Worm (Caenorhabditis elegans) whole organism, young adult: ENCODE data around the gene Y43E12A.2.

Source experiments
- B0261.1 ChIP-seq: sonication (generic microtip); optimal IDR thresholded peaks from 2 replicates; lab custom pipeline; 2016; ENCODE audit warnings: mild to moderate bottlenecking, missing genetic modification characterization, moderate library complexity, missing compliant biosample characterization
- B0336.3 ChIP-seq: fragments of 200-800 bp; sonication (Bioruptor generic); IDR thresholded peaks from 2 replicates; pipeline ENCODE4 v1.3.6; 2022; ENCODE audit warnings: missing genetic modification characterization, missing compliant biosample characterization
- C06A6.2 ChIP-seq: fragments of 200-800 bp; sonication (Bioruptor generic); conservative IDR thresholded peaks from 2 replicates; pipeline ENCODE4 v1.3.6; 2022; ENCODE audit warnings: missing genetic modification characterization, missing compliant biosample characterization
- C17E4.6 ChIP-seq: fragments of 200-800 bp; sonication (Bioruptor generic); IDR thresholded peaks from 2 replicates; pipeline ENCODE4 v1.3.6; 2022; ENCODE audit warnings: missing genetic modification reagents, missing genetic modification characterization, missing compliant biosample characterization
- F23B12.7 ChIP-seq: sonication (generic microtip); optimal IDR thresholded peaks from 2 replicates; lab custom pipeline; 2017; ENCODE audit warnings: missing genetic modification characterization, mild to moderate bottlenecking, missing compliant biosample characterization, antibody characterized with exemption, moderate library complexity; ENCODE audit not compliant: insufficient read depth
- F52B5.7 ChIP-seq: sonication (generic microtip); optimal IDR thresholded peaks from 2 replicates; lab custom pipeline; 2016; ENCODE audit warnings: mild to moderate bottlenecking, missing genetic modification characterization, missing compliant biosample characterization
- K12H6.12 ChIP-seq: fragments of 200-800 bp; sonication (Bioruptor generic); optimal IDR thresholded peaks from 2 replicates; lab custom pipeline; 2018; ENCODE audit warnings: mild to moderate bottlenecking, missing genetic modification characterization, missing compliant biosample characterization
- Y53G8AR.9 ChIP-seq: fragments of 200-800 bp; sonication (Bioruptor generic); conservative IDR thresholded peaks from 2 replicates; pipeline ENCODE4 v1.3.6; 2022; ENCODE audit warnings: missing genetic modification reagents, missing genetic modification characterization, missing compliant biosample characterization
- Y95B8A.8 ChIP-seq: fragments of 200-800 bp; sonication (Bioruptor generic); IDR thresholded peaks from 2 replicates; pipeline ENCODE4 v1.3.6; 2022; ENCODE audit warnings: missing genetic modification reagents, missing genetic modification characterization, missing compliant biosample characterization
- ZK185.1 ChIP-seq: sonication (generic microtip); optimal IDR thresholded peaks from 2 replicates; lab custom pipeline; 2016; ENCODE audit warnings: mild to moderate bottlenecking, missing genetic modification characterization, missing compliant biosample characterization; ENCODE audit not compliant: poor library complexity, severe bottlenecking
- ama-1 ChIP-seq, 3 experiments: fragments of 150-350 bp in 1 of 3; sonication (generic microtip) in 2 of 3; optimal IDR thresholded peaks; 2 replicates each; lab custom pipeline; 2014 to 2018; ENCODE audit warnings: missing biosample characterization in 2 of 3, missing genetic modification characterization in 2 of 3, missing genetic modification reagents in 2 of 3
- aptf-3 ChIP-seq: fragments of 200-800 bp; sonication (Bioruptor generic); IDR thresholded peaks from 2 replicates; pipeline ENCODE4 v1.3.6; 2022; ENCODE audit warnings: missing genetic modification characterization, missing compliant biosample characterization
- ceh-100 ChIP-seq: fragments of 200-800 bp; sonication (Bioruptor generic); IDR thresholded peaks from 2 replicates; pipeline ENCODE4 v1.3.6; 2022; ENCODE audit warnings: missing genetic modification reagents, missing genetic modification characterization, missing compliant biosample characterization
- ceh-91 ChIP-seq: fragments of 200-800 bp; sonication (Bioruptor generic); IDR thresholded peaks from 2 replicates; pipeline ENCODE4 v1.3.6; 2022; ENCODE audit warnings: missing genetic modification reagents, missing genetic modification characterization, missing compliant biosample characterization
- die-1 ChIP-seq: sonication (generic microtip); optimal IDR thresholded peaks from 2 replicates; lab custom pipeline; 2016; ENCODE audit warnings: missing genotype, mild to moderate bottlenecking, missing genetic modification characterization, missing compliant biosample characterization
- dpl-1 ChIP-seq: fragments of 150-350 bp; optimal IDR thresholded peaks from 2 replicates; lab custom pipeline; 2014; ENCODE audit warnings: missing biosample characterization, missing genetic modification reagents, missing genetic modification characterization
- egl-44 ChIP-seq: fragments of 200-800 bp; sonication (Bioruptor generic); IDR thresholded peaks from 2 replicates; pipeline ENCODE4 v1.3.6; 2022; ENCODE audit warnings: missing genetic modification reagents, missing genetic modification characterization, missing compliant biosample characterization
- hmg-20 ChIP-seq: fragments of 200-800 bp; sonication (Bioruptor generic); IDR thresholded peaks from 2 replicates; pipeline ENCODE4 v1.3.6; 2022; ENCODE audit warnings: missing genetic modification reagents, missing genetic modification characterization, missing compliant biosample characterization
- let-526 ChIP-seq: fragments of 200-800 bp; sonication (Bioruptor generic); IDR thresholded peaks from 2 replicates; pipeline ENCODE4 v1.3.6; 2022; ENCODE audit warnings: missing genetic modification reagents, missing genetic modification characterization, missing compliant biosample characterization
- let-607 ChIP-seq, 2 experiments: fragments of 200-800 bp in 1 of 2; sonication (Bioruptor generic) in 1 of 2; sonication (generic microtip) in 1 of 2; optimal IDR thresholded peaks; 2 replicates each; lab custom pipeline; 2016 to 2018; ENCODE audit warnings: mild to moderate bottlenecking in 2 of 2, missing compliant biosample characterization in 2 of 2, missing genetic modification characterization in 2 of 2, moderate library complexity in 2 of 2, missing genotype in 1 of 2
- lin-35 ChIP-seq, 3 experiments: fragments of 150-350 bp in 2 of 3; sonication (generic microtip) in 1 of 3; optimal IDR thresholded peaks; 2 replicates each; lab custom pipeline; 2014 to 2018; ENCODE audit warnings: missing biosample characterization in 3 of 3, missing genetic modification characterization in 3 of 3, missing genetic modification reagents in 3 of 3
- lin-40 ChIP-seq: sonication (generic microtip); optimal IDR thresholded peaks from 2 replicates; lab custom pipeline; 2016; ENCODE audit warnings: missing genetic modification characterization, mild to moderate bottlenecking, missing compliant biosample characterization, missing genotype, missing genetic modification reagents
- lin-54 ChIP-seq: fragments of 200-800 bp; sonication (Bioruptor generic); optimal IDR thresholded peaks from 2 replicates; lab custom pipeline; 2018; ENCODE audit warnings: mild to moderate bottlenecking, missing genetic modification characterization, missing compliant biosample characterization
- lsl-1 ChIP-seq: fragments of 200-800 bp; sonication (Bioruptor generic); optimal IDR thresholded peaks from 2 replicates; lab custom pipeline; 2018; ENCODE audit warnings: mild to moderate bottlenecking, missing genetic modification characterization, moderate library complexity, missing compliant biosample characterization
- lsy-27 ChIP-seq: sonication (generic microtip); optimal IDR thresholded peaks from 2 replicates; lab custom pipeline; 2017; ENCODE audit warnings: missing genetic modification characterization, mild to moderate bottlenecking, missing compliant biosample characterization, antibody characterized with exemption, missing genotype, borderline replicate concordance; ENCODE audit not compliant: insufficient read depth
- madf-10 ChIP-seq: sonication (generic microtip); optimal IDR thresholded peaks from 2 replicates; lab custom pipeline; 2016; ENCODE audit warnings: mild to moderate bottlenecking, missing genetic modification characterization, missing compliant biosample characterization
- madf-3 ChIP-seq: fragments of 200-800 bp; sonication (Bioruptor generic); IDR thresholded peaks from 2 replicates; pipeline ENCODE4 v1.3.6; 2022; ENCODE audit warnings: missing genetic modification reagents, missing genetic modification characterization, missing compliant biosample characterization
- mxl-1 ChIP-seq: sonication (generic microtip); optimal IDR thresholded peaks from 2 replicates; lab custom pipeline; 2016; ENCODE audit warnings: missing genetic modification characterization, missing compliant biosample characterization
- nfyb-1 ChIP-seq: fragments of 200-800 bp; sonication (Bioruptor generic); IDR thresholded peaks from 2 replicates; pipeline ENCODE4 v1.3.6; 2022; ENCODE audit warnings: missing genetic modification reagents, missing genetic modification characterization, missing compliant biosample characterization
- nhr-179 ChIP-seq: sonication (generic microtip); optimal IDR thresholded peaks from 2 replicates; lab custom pipeline; 2016; ENCODE audit warnings: mild to moderate bottlenecking, missing genetic modification characterization, missing compliant biosample characterization
- nhr-27 ChIP-seq: fragments of 200-800 bp; sonication (Bioruptor generic); optimal IDR thresholded peaks from 2 replicates; lab custom pipeline; 2018; ENCODE audit warnings: mild to moderate bottlenecking, missing genetic modification characterization, moderate library complexity, missing compliant biosample characterization
- rcor-1 ChIP-seq: fragments of 200-800 bp; sonication (Bioruptor generic); IDR thresholded peaks from 2 replicates; pipeline ENCODE4 v1.3.6; 2022; ENCODE audit warnings: missing genetic modification reagents, missing genetic modification characterization, missing compliant biosample characterization
- rpc-1 ChIP-seq, 2 experiments: fragments of 150-350 bp in 1 of 2; sonication (generic microtip) in 1 of 2; optimal IDR thresholded peaks; 2 replicates each; lab custom pipeline; 2014 to 2018; ENCODE audit warnings: missing biosample characterization in 1 of 2, missing genetic modification characterization in 1 of 2, missing genetic modification reagents in 1 of 2, missing genotype in 1 of 2
- sdz-38 ChIP-seq: sonication (generic microtip); optimal IDR thresholded peaks from 2 replicates; lab custom pipeline; 2016; ENCODE audit warnings: missing genotype, missing genetic modification characterization, missing compliant biosample characterization
- snpc-3.4 ChIP-seq: sonication (generic microtip); optimal IDR thresholded peaks from 2 replicates; lab custom pipeline; 2017; ENCODE audit warnings: missing genetic modification characterization, mild to moderate bottlenecking, missing compliant biosample characterization, antibody characterized with exemption, moderate library complexity, missing genotype, missing genetic modification reagents
- somi-1 ChIP-seq: fragments of 200-800 bp; sonication (Bioruptor generic); optimal IDR thresholded peaks from 2 replicates; lab custom pipeline; 2018; ENCODE audit warnings: mild to moderate bottlenecking, missing genetic modification characterization, missing compliant biosample characterization
- tlf-1 ChIP-seq: fragments of 200-800 bp; sonication (Bioruptor generic); optimal IDR thresholded peaks from 2 replicates; lab custom pipeline; 2018; ENCODE audit warnings: mild to moderate bottlenecking, missing genetic modification characterization, missing compliant biosample characterization
- unc-130 ChIP-seq: sonication (generic microtip); optimal IDR thresholded peaks from 2 replicates; lab custom pipeline; 2016; ENCODE audit warnings: missing genetic modification reagents, missing genetic modification characterization, missing compliant biosample characterization
- unc-62 ChIP-seq: fragments of 150-350 bp; optimal IDR thresholded peaks from 2 replicates; lab custom pipeline; 2014; ENCODE audit warnings: missing biosample characterization, missing genetic modification reagents, missing genetic modification characterization
- xnd-1 ChIP-seq: sonication (generic microtip); optimal IDR thresholded peaks from 2 replicates; lab custom pipeline; 2016; ENCODE audit warnings: missing genotype, missing genetic modification reagents, missing genetic modification characterization, missing compliant biosample characterization
- zfh-2 ChIP-seq: fragments of 200-800 bp; sonication (Bioruptor generic); conservative IDR thresholded peaks from 2 replicates; pipeline ENCODE4 v1.3.6; 2022; ENCODE audit warnings: missing genetic modification reagents, missing genetic modification characterization, missing compliant biosample characterization
- ztf-18 ChIP-seq: sonication (generic microtip); optimal IDR thresholded peaks from 2 replicates; lab custom pipeline; 2016; ENCODE audit warnings: missing genotype, mild to moderate bottlenecking, missing genetic modification characterization, missing compliant biosample characterization
- ztf-22 ChIP-seq: fragments of 200-800 bp; sonication (Bioruptor generic); optimal IDR thresholded peaks from 2 replicates; lab custom pipeline; 2018; ENCODE audit warnings: mild to moderate bottlenecking, missing genetic modification characterization, moderate library complexity, missing compliant biosample characterization
- ztf-26 ChIP-seq: sonication (generic microtip); optimal IDR thresholded peaks from 2 replicates; lab custom pipeline; 2017; ENCODE audit warnings: missing genetic modification characterization, missing compliant biosample characterization
- ztf-6 ChIP-seq: fragments of 200-800 bp; sonication (Bioruptor generic); IDR thresholded peaks from 2 replicates; pipeline ENCODE4 v1.3.6; 2022; ENCODE audit warnings: missing genetic modification reagents, missing genetic modification characterization, missing compliant biosample characterization

Y43E12A.2 gene

ce11 chrIV:10935336-10935735 is 46.5 kb upstream of the Y43E12A.2 start (continued):
- no peak for TF ChIP-seq B0261.1
- TF ChIP-seq let-607 (tag; optimal IDR thresholded peaks at IDR 0.05; lab: Kevin White, UChicago) = peak in 1 of 2 experiments; percentile 14
- TF ChIP-seq lin-54 (GFP tag; lab: Kevin White, UChicago) = peak; percentile 62
- no peak for TF ChIP-seq aptf-3
- no peak for TF ChIP-seq snpc-3.4 (tag; lab: Kevin White, UChicago)
- TF ChIP-seq unc-62 (GFP tag; lab: Kevin White, UChicago) = peak; percentile 73
- peak; percentile 66; the same call in 1 of the 2 replicates for TF ChIP-seq C06A6.2 (GFP tag; lab: Robert Waterston, UW)
- peak; percentile 58 for TF ChIP-seq zfh-2 (GFP tag; lab: Robert Waterston, UW)
- peak; percentile 46 for TF ChIP-seq die-1 (tag; lab: Kevin White, UChicago)
- TF ChIP-seq B0336.3 (GFP tag; lab: Robert Waterston, UW) = peak; percentile 17; the same call in 1 of the 2 replicates
- peak; percentile 88 for TF ChIP-seq Y95B8A.8 (GFP tag; lab: Robert Waterston, UW)
- peak; percentile 51 for TF ChIP-seq lin-40 (tag; lab: Kevin White, UChicago)
- TF ChIP-seq ceh-91 (GFP tag; lab: Robert Waterston, UW) = no peak
- peak; percentile 93 for TF ChIP-seq ama-1 (optimal IDR thresholded peaks at IDR 0.05; lab: Kevin White, UChicago)
- TF ChIP-seq ama-1 (GFP tag; optimal IDR thresholded peaks at IDR 0.05; lab: Kevin White, UChicago) = no peak
- no peak for TF ChIP-seq nhr-179 (tag; lab: Kevin White, UChicago)
- no peak for TF ChIP-seq dpl-1
- TF ChIP-seq xnd-1 = no peak
- TF ChIP-seq Y53G8AR.9 (GFP tag; lab: Robert Waterston, UW) = peak; percentile 47; the same call in 1 of the 2 replicates
- TF ChIP-seq lsy-27 (tag; lab: Kevin White, UChicago) = no peak
- peak; percentile 85 for TF ChIP-seq nfyb-1 (GFP tag; lab: Robert Waterston, UW)
- peak; percentile 31 for TF ChIP-seq ztf-26 (tag; lab: Kevin White, UChicago)
- peak; percentile 75 for TF ChIP-seq ztf-22 (GFP tag; lab: Kevin White, UChicago)
- TF ChIP-seq F52B5.7 (tag; lab: Kevin White, UChicago) = peak; percentile 73
- TF ChIP-seq ZK185.1 (tag; lab: Kevin White, UChicago) = peak; percentile 71
- peak; percentile 78 for TF ChIP-seq tlf-1 (GFP tag; lab: Kevin White, UChicago)
- TF ChIP-seq madf-10 (tag; lab: Kevin White, UChicago) = peak; percentile 59
- no peak for TF ChIP-seq lsl-1 (GFP tag; lab: Kevin White, UChicago)

ce11 chrIV:10935853-10936491 is 45.9 kb upstream of the Y43E12A.2 start, which contains the start of gene lgg-2:
Gene lgg-2, minus strand, starts transcription at chrIV:10935903.
- TF ChIP-seq egl-44 (GFP tag; lab: Robert Waterston, UW) = 0 out of 2 replicates have a peak, but pooled peaks have one; percentile 61
- TF ChIP-seq ceh-100 (GFP tag; lab: Robert Waterston, UW) = peak; percentile 50
- TF ChIP-seq ztf-22 (GFP tag; lab: Kevin White, UChicago) = peak; percentile 87
- peak; percentile 68 for TF ChIP-seq K12H6.12 (tag; lab: Kevin White, UChicago)
- no peak for TF ChIP-seq F23B12.7 (tag; lab: Kevin White, UChicago)
- TF ChIP-seq hmg-20 = 0 out of 2 replicates have a peak, but pooled peaks have one; percentile 30
- no peak for TF ChIP-seq sdz-38 (tag; lab: Kevin White, UChicago)
- no peak for TF ChIP-seq unc-130 (GFP tag; lab: Kevin White, UChicago)
- TF ChIP-seq somi-1 = peak; percentile 95
- TF ChIP-seq madf-3 = 0 out of 2 replicates have a peak, but pooled peaks have one; percentile 64
- no peak for TF ChIP-seq nhr-27 (tag; lab: Kevin White, UChicago)
- peak in 2 of 3 experiments; percentile 31 to 92 for TF ChIP-seq lin-35 (GFP tag; optimal IDR thresholded peaks at IDR 0.05; lab: Kevin White, UChicago)
- TF ChIP-seq mxl-1 (tag; lab: Kevin White, UChicago) = peak; percentile 23
- TF ChIP-seq ztf-6 (GFP tag; lab: Robert Waterston, UW) = 0 out of 2 replicates have a peak, but pooled peaks have one; percentile 24
- peak; percentile 81 for TF ChIP-seq lin-54 (GFP tag; lab: Kevin White, UChicago)
- TF ChIP-seq rcor-1 (GFP tag; lab: Robert Waterston, UW) = peak; percentile 70
- TF ChIP-seq ztf-18 (tag; lab: Kevin White, UChicago) = peak; percentile 81
- 0 out of 2 replicates have a peak, but pooled peaks have one; percentile 8 for TF ChIP-seq C17E4.6 (GFP tag; lab: Robert Waterston, UW)
- TF ChIP-seq rpc-1 (optimal IDR thresholded peaks at IDR 0.05; lab: Kevin White, UChicago) = peak; percentile 5
- no peak for TF ChIP-seq rpc-1 (tag; optimal IDR thresholded peaks at IDR 0.05; lab: Kevin White, UChicago)
- TF ChIP-seq let-526 = peak; percentile 28; the same call in 1 of the 2 replicates
